Worm (Caenorhabditis elegans): ENCODE measurements around the gene unc-4.

The unc-4 gene

DNA sequence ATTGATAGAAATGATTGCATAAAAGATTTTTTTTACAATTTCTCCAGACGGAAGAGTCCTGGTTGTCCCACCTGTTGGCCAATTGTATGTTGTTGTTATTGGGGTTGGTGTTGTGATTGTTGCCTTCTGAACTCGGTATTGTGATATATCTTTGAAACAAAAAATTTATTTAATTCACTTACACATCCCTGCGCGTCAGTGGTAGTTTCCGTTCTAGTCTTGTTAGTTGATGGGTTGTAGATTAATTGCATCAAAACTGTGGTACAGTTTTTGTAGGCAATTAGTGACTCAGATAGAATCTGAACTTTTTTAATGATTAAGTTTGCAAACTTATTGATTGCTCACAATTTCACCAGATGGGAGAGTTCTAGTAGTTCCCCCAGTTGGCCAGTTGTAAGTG is 4.3 kb upstream of the unc-4 start:
- TF ChIP-seq skn-1 (tag; optimal IDR thresholded peaks at IDR 0.05): no peak
- TF ChIP-seq unc-62 (GFP tag; optimal IDR thresholded peaks at IDR 0.05 in 1 of 2): peak in 1 of 2 experiments; percentile 97
- no peak for TF ChIP-seq unc-62 (tag; optimal IDR thresholded peaks at IDR 0.05)
- TF ChIP-seq dmd-6 (GFP tag; IDR thresholded peaks at IDR 0.05): no peak
- no peak for TF ChIP-seq ceh-44 (GFP tag; IDR thresholded peaks at IDR 0.05)
- no peak for TF ChIP-seq egl-43 (GFP tag; IDR thresholded peaks at IDR 0.05)
- no peak for TF ChIP-seq rbr-2 (tag; optimal IDR thresholded peaks at IDR 0.05)
- no peak for TF ChIP-seq madf-5 (GFP tag; IDR thresholded peaks at IDR 0.05)
- no peak for TF ChIP-seq nhr-28 (tag; optimal IDR thresholded peaks at IDR 0.05)

DNA sequence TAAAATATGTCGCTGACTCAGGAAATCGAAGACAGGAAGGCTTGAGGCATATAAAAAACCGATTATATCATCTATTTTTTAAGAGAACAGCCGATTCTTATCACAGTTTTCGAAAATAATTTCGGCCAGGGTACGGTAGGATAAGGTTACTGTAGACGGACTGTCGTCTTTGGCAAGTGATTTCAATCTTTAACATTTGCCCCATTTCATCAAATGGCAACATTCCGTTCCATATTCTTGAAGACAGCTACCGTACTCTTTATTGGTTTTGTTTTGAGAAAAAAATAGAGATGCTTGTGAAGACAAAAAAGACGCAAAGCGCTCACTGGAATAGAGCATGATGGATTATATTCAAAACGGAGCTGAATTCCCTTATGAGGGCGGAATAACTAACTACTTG is 1.4 kb downstream of the unc-4 start:
- TF ChIP-seq F26F4.8 (GFP tag; conservative IDR thresholded peaks at IDR 0.05) (no peak), nhr-6 (tag; optimal IDR thresholded peaks at IDR 0.05) (no peak), aha-1 (tag) (peak; percentile 91), fos-1 (tag; optimal IDR thresholded peaks at IDR 0.05) (no peak), rbr-2 (tag; optimal IDR thresholded peaks at IDR 0.05) (no peak), nhr-25 (tag; optimal IDR thresholded peaks at IDR 0.05; ENCODE audit: borderline replicate concordance, insufficient read depth) (no peak), dmd-8 (GFP tag; IDR thresholded peaks at IDR 0.05) (no peak)

DNA sequence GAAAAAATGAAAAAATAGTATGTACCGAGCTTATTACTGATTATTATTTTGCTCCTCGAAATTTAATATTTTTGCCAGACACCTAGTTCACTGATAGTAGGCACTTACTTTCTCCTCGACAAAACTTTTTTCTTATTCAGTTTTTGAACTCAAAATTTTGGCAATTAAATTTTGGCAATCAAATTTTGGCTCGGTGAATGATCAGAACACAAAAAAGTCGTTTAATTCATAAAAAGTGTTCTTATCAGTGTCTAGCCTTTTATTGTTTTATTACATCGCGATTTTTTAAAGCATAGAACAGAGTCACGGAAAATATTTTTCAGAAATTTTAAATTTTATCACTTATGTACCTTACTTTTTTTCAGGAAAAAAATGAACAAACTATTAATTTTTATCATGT is 5.0 kb downstream of the unc-4 start:
- TF ChIP-seq lin-15B (tag; optimal IDR thresholded peaks at IDR 0.05) (no peak), php-3 (GFP tag; IDR thresholded peaks at IDR 0.05) (peak; percentile 95), jun-1 (tag; optimal IDR thresholded peaks at IDR 0.05) (no peak), dmd-6 (GFP tag; IDR thresholded peaks at IDR 0.05) (peak; percentile 47), pqm-1 (tag; optimal IDR thresholded peaks at IDR 0.05) (peak; percentile 13), cey-2 (tag; optimal IDR thresholded peaks at IDR 0.05; ENCODE audit: borderline replicate concordance, insufficient read depth) (no peak), daf-16 (GFP tag; optimal IDR thresholded peaks at IDR 0.05) (no peak), daf-16 (tag; optimal IDR thresholded peaks at IDR 0.05) (peak; percentile 65), fkh-10 (GFP tag; optimal IDR thresholded peaks at IDR 0.05) (no peak), lin-13 (GFP tag; optimal IDR thresholded peaks at IDR 0.05) (no peak), ceh-20 (GFP tag; IDR thresholded peaks at IDR 0.05) (no peak), daf-12 (tag; optimal IDR thresholded peaks at IDR 0.05) (no peak), dve-1 (tag; optimal IDR thresholded peaks at IDR 0.05; ENCODE audit: insufficient read depth) (peak; percentile 53), rbr-2 (tag; optimal IDR thresholded peaks at IDR 0.05) (no peak)

DNA sequence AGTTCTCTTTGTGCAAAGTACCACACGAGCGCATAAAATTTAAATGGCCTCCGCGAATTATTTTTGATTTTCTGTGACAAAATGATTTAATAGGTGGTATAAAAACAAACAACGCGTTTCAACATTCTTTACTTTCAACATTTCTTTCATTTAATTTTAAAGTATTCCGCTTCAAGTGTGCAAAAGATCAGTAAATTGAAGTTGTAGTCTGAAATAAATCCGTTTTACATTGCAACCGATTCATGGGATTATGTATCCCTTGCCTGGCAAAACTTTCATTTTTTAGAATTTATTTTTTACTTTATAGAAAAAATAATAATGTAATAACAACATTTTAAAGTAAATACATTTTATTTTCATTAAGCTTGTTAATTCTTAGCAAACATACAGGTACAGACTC is 5.7 kb downstream of the unc-4 start, which contains the start of gene F26C11.1:
TSS of gene F26C11.1 (plus strand) at position 301 of the 400 bp plus-strand sequence.
- TF ChIP-seq zfp-2 (tag; optimal IDR thresholded peaks at IDR 0.05) (no peak), ces-1 (GFP tag; optimal IDR thresholded peaks at IDR 0.05) (no peak), nhr-76 (tag; optimal IDR thresholded peaks at IDR 0.05) (no peak), fkh-10 (GFP tag; optimal IDR thresholded peaks at IDR 0.05) (no peak), lin-39 (tag; optimal IDR thresholded peaks at IDR 0.05) (no peak), ceh-62 (tag; optimal IDR thresholded peaks at IDR 0.05) (no peak), ceh-82 (tag; optimal IDR thresholded peaks at IDR 0.05) (no peak), ztf-7 (tag; optimal IDR thresholded peaks at IDR 0.05) (no peak), gei-8 (GFP tag; optimal IDR thresholded peaks at IDR 0.05) (no peak), cey-2 (tag; optimal IDR thresholded peaks at IDR 0.05; ENCODE audit: borderline replicate concordance, insufficient read depth) (no peak)

DNA sequence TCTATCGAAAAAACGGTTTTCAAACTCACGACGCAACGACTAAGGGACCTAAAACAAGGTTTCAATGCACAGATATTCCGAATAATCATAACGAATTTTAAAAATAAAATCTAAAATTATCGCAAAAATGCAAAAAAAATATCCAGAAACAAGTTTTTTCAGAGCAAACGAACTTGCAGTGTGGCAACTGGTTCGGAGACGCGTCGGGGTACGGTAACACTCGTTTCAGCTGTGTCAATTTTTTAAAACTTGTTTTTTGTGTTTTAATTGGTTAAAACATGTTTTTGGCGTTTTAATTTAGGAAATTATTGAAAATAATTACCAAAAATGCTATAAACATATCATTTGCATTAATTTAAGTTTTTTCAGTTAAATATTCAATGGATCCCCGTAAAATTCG is 7.8 kb downstream of the unc-4 start, which contains the start of gene C08H9.16:
TSS of gene C08H9.16 (plus strand) at position 370 of the 400 bp plus-strand sequence.
- TF ChIP-seq T20F7.1 (GFP tag; optimal IDR thresholded peaks at IDR 0.05): no peak
- TF ChIP-seq dpl-1 (GFP tag; optimal IDR thresholded peaks at IDR 0.05): peak; percentile 65
- TF ChIP-seq nhr-48 (tag; optimal IDR thresholded peaks at IDR 0.05): no peak
- TF ChIP-seq dve-1 (tag; optimal IDR thresholded peaks at IDR 0.05; ENCODE audit: insufficient read depth): peak; percentile 57
- TF ChIP-seq skn-1 (tag; optimal IDR thresholded peaks at IDR 0.05): no peak
- TF ChIP-seq dmd-6 (GFP tag; IDR thresholded peaks at IDR 0.05): peak; percentile 26; the same call in 1 of the 2 replicates
- no peak for TF ChIP-seq egl-43 (GFP tag; IDR thresholded peaks at IDR 0.05)
- peak; percentile 13 for TF ChIP-seq nhr-6 (tag; optimal IDR thresholded peaks at IDR 0.05)
- TF ChIP-seq cey-2 (tag; optimal IDR thresholded peaks at IDR 0.05; ENCODE audit: borderline replicate concordance, insufficient read depth): no peak
- TF ChIP-seq hmg-1.1 (GFP tag; IDR thresholded peaks at IDR 0.05): peak; percentile 18; the same call in 1 of the 2 replicates
- TF ChIP-seq F26F4.8 (GFP tag; conservative IDR thresholded peaks at IDR 0.05): no peak
- TF ChIP-seq F49E8.2 (tag; optimal IDR thresholded peaks at IDR 0.05; ENCODE audit: borderline replicate concordance): no peak
- peak; percentile 24 for TF ChIP-seq unc-130 (GFP tag; optimal IDR thresholded peaks at IDR 0.05)
- TF ChIP-seq gei-8 (GFP tag; optimal IDR thresholded peaks at IDR 0.05): no peak
- TF ChIP-seq lim-7 (GFP tag; IDR thresholded peaks at IDR 0.05): no peak
- no peak for TF ChIP-seq Y48G9A.11 (GFP tag; IDR thresholded peaks at IDR 0.05)
- TF ChIP-seq mdt-29 (GFP tag; IDR thresholded peaks at IDR 0.05): no peak
- TF ChIP-seq daf-16 (GFP tag; optimal IDR thresholded peaks at IDR 0.05): no peak
- peak; percentile 46 for TF ChIP-seq daf-16 (tag; optimal IDR thresholded peaks at IDR 0.05)

Data from whole organism, L4 larva.